Fruit fly (Drosophila melanogaster): ENCODE results near the gene Brd.

DNA sequence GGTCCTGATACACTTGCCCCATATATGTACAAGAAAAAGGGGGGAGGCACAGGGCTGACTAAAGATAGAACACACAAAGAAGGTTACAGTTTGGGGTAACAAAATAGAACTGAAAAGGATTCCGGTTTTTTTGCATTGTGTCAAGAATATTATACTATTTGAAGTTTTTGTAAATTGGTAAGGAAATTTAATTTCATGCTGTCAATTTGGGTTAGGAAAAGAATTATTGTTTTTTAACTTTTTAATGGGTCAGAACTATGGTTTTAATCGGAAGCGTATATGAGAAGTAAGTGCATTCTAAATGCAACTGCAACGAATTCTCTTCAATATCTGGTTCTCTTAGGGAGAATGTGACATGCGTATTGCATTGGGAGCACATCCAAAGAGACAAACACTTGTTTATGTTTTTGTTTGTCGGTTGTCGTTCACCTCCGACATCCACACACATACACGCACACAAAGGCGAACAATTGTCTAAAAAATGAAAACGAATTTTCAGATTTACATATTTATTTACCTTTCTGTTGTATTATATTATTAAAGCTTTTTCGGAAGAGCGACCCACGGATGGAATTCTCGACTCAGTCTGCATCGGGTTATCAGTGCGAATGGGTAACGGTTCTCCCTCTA lies 12.2 kb downstream of the Brd start, which contains the start of gene mnd:
- TF ChIP-seq CG14711 (tag; optimal IDR thresholded peaks at IDR 0.05) (peak; percentile 31), CG7101 (tag; optimal IDR thresholded peaks at IDR 0.05) (no peak), ovo (GFP tag; optimal IDR thresholded peaks at IDR 0.05) (no peak), pad (GFP tag; optimal IDR thresholded peaks at IDR 0.05) (no peak), Clk (GFP tag; optimal IDR thresholded peaks at IDR 0.05) (no peak), bab1 (GFP tag; optimal IDR thresholded peaks at IDR 0.05) (no peak), toe (GFP tag; optimal IDR thresholded peaks at IDR 0.05) (no peak), CG5204 (GFP tag; optimal IDR thresholded peaks at IDR 0.05) (no peak), CG12768 (GFP tag; optimal IDR thresholded peaks at IDR 0.05) (no peak)
